Worm (Caenorhabditis elegans): ENCODE data around the gene srg-69.

Gene srg-69

ce11 chrII:5342412-5342811, 13.1 kb upstream of the srg-69 start:
- no peak for TF ChIP-seq ets-7 (tag; optimal IDR thresholded peaks at IDR 0.05)
- no peak for TF ChIP-seq tbx-11 (GFP tag; IDR thresholded peaks at IDR 0.05)
- TF ChIP-seq scrt-1 (GFP tag; IDR thresholded peaks at IDR 0.05): no peak
- no peak for TF ChIP-seq tra-4 (tag; optimal IDR thresholded peaks at IDR 0.05)
- TF ChIP-seq flt-1 (GFP tag; IDR thresholded peaks at IDR 0.05): no peak
- no peak for TF ChIP-seq hmbx-1 (tag; optimal IDR thresholded peaks at IDR 0.05)
- TF ChIP-seq sea-1 (GFP tag; conservative IDR thresholded peaks at IDR 0.05): no peak
- no peak for TF ChIP-seq hmg-4 (GFP tag; optimal IDR thresholded peaks at IDR 0.05)

ce11 chrII:5344775-5345174, 10.7 kb upstream of the srg-69 start, which contains the start of gene F09E5.14:
F09E5.14 (minus strand) TSS chrII:5344875.
- no peak for TF ChIP-seq pes-1 (GFP tag; IDR thresholded peaks at IDR 0.05)
- TF ChIP-seq hmg-4 (GFP tag; optimal IDR thresholded peaks at IDR 0.05): no peak
- no peak for TF ChIP-seq tra-4 (tag; optimal IDR thresholded peaks at IDR 0.05)
- no peak for TF ChIP-seq aly-1 (tag; optimal IDR thresholded peaks at IDR 0.05)
- no peak for TF ChIP-seq scrt-1 (GFP tag; IDR thresholded peaks at IDR 0.05)
- TF ChIP-seq hnd-1 (tag; optimal IDR thresholded peaks at IDR 0.05): no peak
- no peak for TF ChIP-seq ama-1 (optimal IDR thresholded peaks at IDR 0.05)
- TF ChIP-seq F13C5.2 (tag; optimal IDR thresholded peaks at IDR 0.05): no peak
- TF ChIP-seq tbx-11 (GFP tag; IDR thresholded peaks at IDR 0.05): no peak
- no peak for TF ChIP-seq ceh-13 (GFP tag; optimal IDR thresholded peaks at IDR 0.05)
- TF ChIP-seq sea-1 (GFP tag; conservative IDR thresholded peaks at IDR 0.05): no peak
- no peak for TF ChIP-seq ceh-36 (tag; optimal IDR thresholded peaks at IDR 0.05)
- TF ChIP-seq ets-7 (tag; optimal IDR thresholded peaks at IDR 0.05): no peak
- no peak for TF ChIP-seq hmbx-1 (tag; optimal IDR thresholded peaks at IDR 0.05)
- no peak for TF ChIP-seq flt-1 (GFP tag; IDR thresholded peaks at IDR 0.05)
- no peak for TF ChIP-seq tbx-37 (GFP tag; conservative IDR thresholded peaks at IDR 0.05)

ce11 chrII:5346350-5346749, 9.1 kb upstream of the srg-69 start:
- TF ChIP-seq scrt-1 (GFP tag; IDR thresholded peaks at IDR 0.05) (peak; percentile 66; the same call in 1 of the 2 replicates), flt-1 (GFP tag; IDR thresholded peaks at IDR 0.05) (0 out of 2 replicates have a peak, but pooled peaks have one; percentile 32), pes-1 (GFP tag; IDR thresholded peaks at IDR 0.05) (peak; percentile 79; the same call in 1 of the 2 replicates), tbx-37 (GFP tag; conservative IDR thresholded peaks at IDR 0.05) (0 out of 2 replicates have a peak, but pooled peaks have one; percentile 35), tbx-11 (GFP tag; IDR thresholded peaks at IDR 0.05) (peak; percentile 78; the same call in 1 of the 2 replicates), sea-1 (GFP tag; conservative IDR thresholded peaks at IDR 0.05) (peak; percentile 87)

- TF ChIP-seq scrt-1 (GFP tag; IDR thresholded peaks at IDR 0.05): 0 out of 2 replicates have a peak, but pooled peaks have one; percentile 35
- peak; percentile 81 for TF ChIP-seq pes-1 (GFP tag; IDR thresholded peaks at IDR 0.05)
- peak; percentile 76 for TF ChIP-seq tbx-11 (GFP tag; IDR thresholded peaks at IDR 0.05)
Observed at ce11 chrII:5350357-5350756, 5.1 kb upstream of the srg-69 start, which contains the start of gene F09E5.8. F09E5.8 (plus strand) TSS chrII:5350669.

- TF ChIP-seq sea-1 (GFP tag; conservative IDR thresholded peaks at IDR 0.05) (no peak), flt-1 (GFP tag; IDR thresholded peaks at IDR 0.05) (no peak), tra-4 (tag; optimal IDR thresholded peaks at IDR 0.05) (no peak), hmbx-1 (tag; optimal IDR thresholded peaks at IDR 0.05) (no peak), ceh-13 (GFP tag; optimal IDR thresholded peaks at IDR 0.05) (no peak), tbx-37 (GFP tag; conservative IDR thresholded peaks at IDR 0.05) (no peak), B0310.2 (tag; optimal IDR thresholded peaks at IDR 0.05) (no peak), scrt-1 (GFP tag; IDR thresholded peaks at IDR 0.05) (no peak), F13C5.2 (tag; optimal IDR thresholded peaks at IDR 0.05) (no peak), ets-7 (tag; optimal IDR thresholded peaks at IDR 0.05) (no peak), tbx-11 (GFP tag; IDR thresholded peaks at IDR 0.05) (no peak), hnd-1 (tag; optimal IDR thresholded peaks at IDR 0.05) (no peak), hmg-4 (GFP tag; optimal IDR thresholded peaks at IDR 0.05) (no peak), ceh-36 (tag; optimal IDR thresholded peaks at IDR 0.05) (no peak), aly-1 (tag; optimal IDR thresholded peaks at IDR 0.05) (no peak), pes-1 (GFP tag; IDR thresholded peaks at IDR 0.05) (no peak), ama-1 (optimal IDR thresholded peaks at IDR 0.05) (no peak)
Observed at ce11 chrII:5351799-5352198, 3.7 kb upstream of the srg-69 start, which contains the start of gene F09E5.7. F09E5.7 (plus strand) TSS chrII:5352099.

ce11 chrII:5353642-5354041, 1.8 kb upstream of the srg-69 start:
- TF ChIP-seq flt-1 (GFP tag; IDR thresholded peaks at IDR 0.05): no peak
- TF ChIP-seq pes-1 (GFP tag; IDR thresholded peaks at IDR 0.05): peak; percentile 46; the same call in 1 of the 2 replicates
- TF ChIP-seq ets-7 (tag; optimal IDR thresholded peaks at IDR 0.05): no peak

ce11 chrII:5358137-5358745, 2.8 kb downstream of the srg-69 start, which contains the start of the genes F09E5.11 and bmy-1:
F09E5.11 (minus strand) TSS chrII:5358187.
bmy-1 (plus strand) TSS chrII:5358695.
- TF ChIP-seq tbx-11 (GFP tag; IDR thresholded peaks at IDR 0.05) (0 out of 2 replicates have a peak, but pooled peaks have one; percentile 42), flt-1 (GFP tag; IDR thresholded peaks at IDR 0.05) (0 out of 2 replicates have a peak, but pooled peaks have one; percentile 11), pes-1 (GFP tag; IDR thresholded peaks at IDR 0.05) (peak; percentile 74), hmg-4 (GFP tag; optimal IDR thresholded peaks at IDR 0.05) (peak; percentile 74), tbx-37 (GFP tag; conservative IDR thresholded peaks at IDR 0.05) (peak; percentile 79), ceh-13 (GFP tag; optimal IDR thresholded peaks at IDR 0.05) (peak; percentile 21), sea-1 (GFP tag; conservative IDR thresholded peaks at IDR 0.05) (0 out of 2 replicates have a peak, but pooled peaks have one; percentile 23), hnd-1 (tag; optimal IDR thresholded peaks at IDR 0.05) (no peak), tra-4 (tag; optimal IDR thresholded peaks at IDR 0.05) (no peak), ama-1 (optimal IDR thresholded peaks at IDR 0.05) (no peak), F13C5.2 (tag; optimal IDR thresholded peaks at IDR 0.05) (peak; percentile 61), ets-7 (tag; optimal IDR thresholded peaks at IDR 0.05) (peak; percentile 23)

ce11 chrII:5359252-5359651, 3.8 kb downstream of the srg-69 start, which contains the start of gene sec-6:
sec-6 (plus strand) TSS chrII:5359552.
- no peak for TF ChIP-seq ama-1 (optimal IDR thresholded peaks at IDR 0.05)
- no peak for TF ChIP-seq ets-7 (tag; optimal IDR thresholded peaks at IDR 0.05)
- TF ChIP-seq flt-1 (GFP tag; IDR thresholded peaks at IDR 0.05): no peak
- TF ChIP-seq sea-1 (GFP tag; conservative IDR thresholded peaks at IDR 0.05): no peak
- TF ChIP-seq aly-1 (tag; optimal IDR thresholded peaks at IDR 0.05): no peak
- TF ChIP-seq pes-1 (GFP tag; IDR thresholded peaks at IDR 0.05): no peak
- no peak for TF ChIP-seq tbx-11 (GFP tag; IDR thresholded peaks at IDR 0.05)
- no peak for TF ChIP-seq tra-4 (tag; optimal IDR thresholded peaks at IDR 0.05)
- no peak for TF ChIP-seq ceh-36 (tag; optimal IDR thresholded peaks at IDR 0.05)

Measured in whole organism, early embryonic.